Fruit fly (Drosophila melanogaster) whole organism, embryonic: Measurements from ENCODE around the gene mAChR-B.

Source experiments
- Atf3 ChIP-seq: fragments of 200-800 bp; sonication (Bioruptor generic); optimal IDR thresholded peaks from 3 replicates; lab custom pipeline; 2016; ENCODE audit warnings: missing biosample characterization, missing genetic modification characterization
- CG11696 ChIP-seq: fragments of 200-800 bp; sonication (Bioruptor generic); IDR thresholded peaks from 2 replicates; pipeline ENCODE4 v1.3.6; 2022; ENCODE audit warnings: missing biosample characterization, missing genetic modification characterization
- CG1233 ChIP-seq: fragments of 200-800 bp; sonication (Bioruptor generic); optimal IDR thresholded peaks from 4 replicates; lab custom pipeline; 2018; ENCODE audit warnings: missing biosample characterization, mild to moderate bottlenecking, missing genetic modification characterization
- CG12391 ChIP-seq: fragments of 200-800 bp; sonication (Bioruptor generic); optimal IDR thresholded peaks from 3 replicates; lab custom pipeline; 2018; ENCODE audit warnings: missing biosample characterization, mild to moderate bottlenecking, missing genetic modification characterization, moderate library complexity
- CG13123 ChIP-seq: fragments of 200-800 bp; sonication (Bioruptor generic); optimal IDR thresholded peaks from 2 replicates; lab custom pipeline; 2016; ENCODE audit warnings: missing biosample characterization, missing genetic modification characterization
- CG15269 ChIP-seq: fragments of 200-800 bp; sonication (Bioruptor generic); optimal IDR thresholded peaks from 2 replicates; lab custom pipeline; 2018; ENCODE audit warnings: missing biosample characterization, mild to moderate bottlenecking, missing genetic modification characterization, moderate library complexity
- CG16779 ChIP-seq: fragments of 200-800 bp; sonication (Bioruptor generic); IDR thresholded peaks from 2 replicates; pipeline ENCODE4 v1.3.6; 2022; ENCODE audit warnings: missing biosample characterization, missing genetic modification characterization
- CG16863 ChIP-seq: fragments of 200-800 bp; sonication (Bioruptor generic); optimal IDR thresholded peaks from 3 replicates; lab custom pipeline; 2016; ENCODE audit warnings: missing biosample characterization, missing genetic modification characterization
- CG17186 ChIP-seq: fragments of 200-800 bp; sonication (Bioruptor generic); optimal IDR thresholded peaks from 3 replicates; lab custom pipeline; 2017; ENCODE audit warnings: missing biosample characterization, missing genetic modification reagents, missing genetic modification characterization
- CG17361 ChIP-seq: fragments of 200-800 bp; sonication (Bioruptor generic); IDR thresholded peaks from 3 replicates; pipeline ENCODE4 v1.3.6; 2022; ENCODE audit warnings: missing biosample characterization, missing genetic modification characterization
- CG18619 ChIP-seq: fragments of 200-800 bp; sonication (Bioruptor generic); optimal IDR thresholded peaks from 3 replicates; lab custom pipeline; 2017; ENCODE audit warnings: missing biosample characterization, mild to moderate bottlenecking, missing genetic modification characterization
- CG5245 ChIP-seq: fragments of 200-800 bp; sonication (Bioruptor generic); optimal IDR thresholded peaks from 3 replicates; lab custom pipeline; 2016; ENCODE audit warnings: missing biosample characterization, missing genetic modification characterization
- CG6654 ChIP-seq: fragments of 200-800 bp; sonication (Bioruptor generic); optimal IDR thresholded peaks from 2 replicates; lab custom pipeline; 2017; ENCODE audit warnings: missing biosample characterization, mild to moderate bottlenecking, missing genetic modification characterization
- CG6765 ChIP-seq: fragments of 200-800 bp; sonication (Bioruptor generic); optimal IDR thresholded peaks from 3 replicates; lab custom pipeline; 2017; ENCODE audit warnings: missing biosample characterization, mild to moderate bottlenecking, missing genetic modification characterization
- CG7271 ChIP-seq: fragments of 200-800 bp; sonication (Bioruptor generic); optimal IDR thresholded peaks from 2 replicates; lab custom pipeline; 2018; ENCODE audit warnings: missing biosample characterization, mild to moderate bottlenecking, missing genetic modification characterization, moderate library complexity
- CG7556 ChIP-seq: fragments of 200-800 bp; sonication (Bioruptor generic); optimal IDR thresholded peaks from 2 replicates; lab custom pipeline; 2017; ENCODE audit warnings: missing biosample characterization, mild to moderate bottlenecking, missing genetic modification characterization
- CG7786 ChIP-seq: fragments of 200-800 bp; sonication (Bioruptor generic); optimal IDR thresholded peaks from 2 replicates; lab custom pipeline; 2016; ENCODE audit warnings: missing biosample characterization, missing genetic modification characterization
- CG8924 ChIP-seq: fragments of 200-800 bp; optimal IDR thresholded peaks from 3 replicates; lab custom pipeline; 2019; ENCODE audit warnings: missing biosample characterization, mild to moderate bottlenecking, missing genetic modification characterization, moderate library complexity
- CG9797 ChIP-seq: fragments of 200-800 bp; sonication (Bioruptor generic); optimal IDR thresholded peaks from 3 replicates; lab custom pipeline; 2018; ENCODE audit warnings: missing biosample characterization, mild to moderate bottlenecking, missing genetic modification characterization
- D ChIP-seq, 2 experiments: fragments of 200-800 bp in 1 of 2; fragments of >200 bp in 1 of 2; sonication (Bioruptor generic) in 1 of 2; optimal IDR thresholded peaks; 2 replicates in 1 of 2; 3 replicates in 1 of 2; lab custom pipeline; 2017; ENCODE audit warnings: mild to moderate bottlenecking in 1 of 2, missing biosample characterization in 1 of 2, missing genetic modification characterization in 1 of 2, missing genetic modification reagents in 1 of 2
- Dek ChIP-seq: fragments of 200-800 bp; sonication (Bioruptor generic); optimal IDR thresholded peaks from 3 replicates; lab custom pipeline; 2019; ENCODE audit warnings: missing biosample characterization, mild to moderate bottlenecking, missing genetic modification characterization, moderate library complexity
- Doc3 ChIP-seq: fragments of 200-800 bp; sonication (Bioruptor generic); IDR thresholded peaks from 3 replicates; pipeline ENCODE4 v1.3.6; 2022; ENCODE audit warnings: missing biosample characterization, missing genetic modification characterization; ENCODE audit not compliant: partially characterized antibody
- Dp ChIP-seq: fragments of 200-800 bp; sonication (Bioruptor generic); optimal IDR thresholded peaks from 2 replicates; lab custom pipeline; 2018; ENCODE audit warnings: missing biosample characterization, mild to moderate bottlenecking, missing genetic modification characterization, moderate library complexity
- Elba2 ChIP-seq: fragments of 200-800 bp; sonication (Bioruptor generic); optimal IDR thresholded peaks from 3 replicates; lab custom pipeline; 2016; ENCODE audit warnings: missing biosample characterization, missing genetic modification characterization
- MTF-1 ChIP-seq: fragments of 200-800 bp; sonication (Bioruptor generic); optimal IDR thresholded peaks from 2 replicates; lab custom pipeline; 2018; ENCODE audit warnings: missing biosample characterization, mild to moderate bottlenecking, missing genetic modification characterization, borderline replicate concordance
- Myb ChIP-seq: fragments of 200-800 bp; sonication (Bioruptor generic); optimal IDR thresholded peaks from 2 replicates; lab custom pipeline; 2016; ENCODE audit warnings: missing biosample characterization, missing genetic modification characterization
- NC2α ChIP-seq: fragments of 200-800 bp; sonication (Bioruptor generic); optimal IDR thresholded peaks from 2 replicates; lab custom pipeline; 2016; ENCODE audit warnings: missing biosample characterization, missing genetic modification characterization
- NC2β ChIP-seq: fragments of 200-800 bp; sonication (Bioruptor generic); optimal IDR thresholded peaks from 2 replicates; lab custom pipeline; 2016; ENCODE audit warnings: missing biosample characterization, missing genetic modification characterization
- ab ChIP-seq: fragments of 200-800 bp; sonication (Bioruptor generic); optimal IDR thresholded peaks from 2 replicates; lab custom pipeline; 2016; ENCODE audit warnings: missing biosample characterization, missing genetic modification characterization
- ap ChIP-seq: fragments of 200-800 bp; sonication (Bioruptor generic); IDR thresholded peaks from 2 replicates; pipeline ENCODE4 v1.3.6; 2022; ENCODE audit warnings: missing biosample characterization, missing genetic modification characterization
- bcd ChIP-seq: fragments of 200-800 bp; sonication (Bioruptor generic); optimal IDR thresholded peaks from 2 replicates; lab custom pipeline; 2017; ENCODE audit warnings: missing biosample characterization, mild to moderate bottlenecking, missing genetic modification characterization
- br ChIP-seq: fragments of >200 bp; optimal IDR thresholded peaks from 2 replicates; lab custom pipeline; 2017
- crc ChIP-seq: fragments of 200-800 bp; sonication (Bioruptor generic); optimal IDR thresholded peaks from 2 replicates; lab custom pipeline; 2016; ENCODE audit warnings: missing biosample characterization, missing genetic modification characterization
- emc ChIP-seq: fragments of 200-800 bp; sonication (Bioruptor generic); optimal IDR thresholded peaks from 2 replicates; lab custom pipeline; 2016; ENCODE audit warnings: missing biosample characterization, missing genetic modification characterization
- exex ChIP-seq: fragments of 200-800 bp; sonication (Bioruptor generic); optimal IDR thresholded peaks from 4 replicates; lab custom pipeline; 2018; ENCODE audit warnings: missing biosample characterization, mild to moderate bottlenecking, missing genetic modification characterization, moderate library complexity
- gsb-n ChIP-seq: fragments of 200-800 bp; sonication (Bioruptor generic); optimal IDR thresholded peaks from 3 replicates; lab custom pipeline; 2018; ENCODE audit warnings: missing biosample characterization, mild to moderate bottlenecking, missing genetic modification characterization
- hb ChIP-seq: fragments of 200-800 bp; sonication (Bioruptor generic); IDR thresholded peaks from 3 replicates; pipeline ENCODE4 v1.3.6; 2022; ENCODE audit warnings: missing biosample characterization, missing genetic modification characterization; ENCODE audit not compliant: partially characterized antibody
- kni ChIP-seq: fragments of 200-800 bp; sonication (Bioruptor generic); optimal IDR thresholded peaks from 3 replicates; lab custom pipeline; 2017; ENCODE audit warnings: mild to moderate bottlenecking, missing biosample characterization, missing genetic modification reagents, missing genetic modification characterization
- lmd ChIP-seq: fragments of 200-800 bp; sonication (Bioruptor generic); IDR thresholded peaks from 2 replicates; pipeline ENCODE4 v1.3.6; 2022; ENCODE audit warnings: missing biosample characterization, missing genetic modification characterization
- prd ChIP-seq, 3 experiments: fragments of >200 bp in 2 of 3; fragments of 200-800 bp in 1 of 3; sonication (Bioruptor generic) in 1 of 3; optimal IDR thresholded peaks in 2 of 3; IDR thresholded peaks in 1 of 3; 2 replicates in 2 of 3; 3 replicates in 1 of 3; pipeline versions ENCODE4 v1.3.6 to Lab custom; 2017 to 2022; ENCODE audit warnings: missing biosample characterization in 1 of 3, missing genetic modification characterization in 1 of 3
- sc ChIP-seq, 3 experiments: fragments of >200 bp in 2 of 3; fragments of 200-800 bp in 1 of 3; sonication (Bioruptor generic) in 1 of 3; optimal IDR thresholded peaks; 2 replicates in 2 of 3; 3 replicates in 1 of 3; lab custom pipeline; 2017; ENCODE audit warnings: mild to moderate bottlenecking in 1 of 3, missing biosample characterization in 1 of 3, missing genetic modification characterization in 1 of 3, missing genetic modification reagents in 1 of 3
- sima ChIP-seq: fragments of 200-800 bp; sonication (Bioruptor generic); optimal IDR thresholded peaks from 2 replicates; lab custom pipeline; 2016; ENCODE audit warnings: missing biosample characterization, missing genetic modification characterization
- slbo ChIP-seq: fragments of 200-800 bp; sonication (Bioruptor generic); IDR thresholded peaks from 2 replicates; pipeline ENCODE4 v1.3.6; 2022; ENCODE audit warnings: missing biosample characterization, missing genetic modification characterization
- ssp ChIP-seq: fragments of 200-800 bp; sonication (Bioruptor generic); IDR thresholded peaks from 2 replicates; pipeline ENCODE4 v1.3.6; 2022; ENCODE audit warnings: missing biosample characterization, missing genetic modification characterization
- sug ChIP-seq: fragments of 200-800 bp; optimal IDR thresholded peaks from 2 replicates; lab custom pipeline; 2019; ENCODE audit warnings: missing biosample characterization, mild to moderate bottlenecking, missing genetic modification characterization, moderate library complexity
- tio ChIP-seq: fragments of 200-800 bp; sonication (Bioruptor generic); optimal IDR thresholded peaks from 2 replicates; lab custom pipeline; 2017; ENCODE audit warnings: missing biosample characterization, missing genetic modification characterization, inconsistent platforms
- trh ChIP-seq: fragments of 200-800 bp; sonication (Bioruptor generic); optimal IDR thresholded peaks from 2 replicates; lab custom pipeline; 2016; ENCODE audit warnings: missing biosample characterization, missing genetic modification characterization
- unpg ChIP-seq: fragments of 200-800 bp; sonication (Bioruptor generic); optimal IDR thresholded peaks from 3 replicates; lab custom pipeline; 2018; ENCODE audit warnings: missing biosample characterization, mild to moderate bottlenecking, missing genetic modification characterization, moderate library complexity
- zen2 ChIP-seq: fragments of 200-800 bp; sonication (Bioruptor generic); IDR thresholded peaks from 3 replicates; pipeline ENCODE4 v1.3.6; 2022; ENCODE audit warnings: missing biosample characterization, missing genetic modification characterization; ENCODE audit not compliant: partially characterized antibody

Gene mAChR-B

dm6 chr3R:8032923-8033478, 26.1 kb upstream of the mAChR-B start, which contains the start of the genes CG11035 and unc-45 (continued):
- no peak for TF ChIP-seq exex
- TF ChIP-seq CG6654, result no peak
- no peak for TF ChIP-seq CG17186 (GFP tag; lab: Kevin White, UChicago)
- no peak for TF ChIP-seq prd (optimal IDR thresholded peaks at IDR 0.05; lab: Kevin White, UChicago)
- peak; percentile 64; the same call in 2 of the 3 replicates for TF ChIP-seq prd (GFP tag; IDR thresholded peaks at IDR 0.05; lab: Robert Waterston, UW)
- peak; percentile 66 for TF ChIP-seq CG17361 (GFP tag; lab: Robert Waterston, UW)
- peak; percentile 22 for TF ChIP-seq CG15269 (tag; lab: Kevin White, UChicago)
- TF ChIP-seq Dek (tag; lab: Kevin White, UChicago), result peak; percentile 22
- TF ChIP-seq MTF-1 (GFP tag; lab: Kevin White, UChicago), result no peak
- peak; percentile 7 for TF ChIP-seq CG7556
- TF ChIP-seq hb (GFP tag; lab: Robert Waterston, UW), result no peak; the same call in 2 of the 3 replicates
- TF ChIP-seq sima (GFP tag; lab: Kevin White, UChicago), result no peak
- no peak for TF ChIP-seq CG7271 (tag; lab: Kevin White, UChicago)
- no peak for TF ChIP-seq ap (GFP tag; lab: Robert Waterston, UW)
- TF ChIP-seq tio (GFP tag; lab: Kevin White, UChicago), result no peak
- no peak; the same call in 2 of the 3 replicates for TF ChIP-seq zen2 (GFP tag; lab: Robert Waterston, UW)
- TF ChIP-seq NC2β (GFP tag; lab: Kevin White, UChicago), result peak; percentile 11
- TF ChIP-seq CG5245 (GFP tag; lab: Kevin White, UChicago), result no peak
- TF ChIP-seq Dp (GFP tag; lab: Kevin White, UChicago), result peak; percentile 27
- TF ChIP-seq CG8924 (tag; lab: Kevin White, UChicago), result peak; percentile 18
- TF ChIP-seq sc (optimal IDR thresholded peaks at IDR 0.05; lab: Kevin White, UChicago), result no peak
- TF ChIP-seq sc (GFP tag; optimal IDR thresholded peaks at IDR 0.05; lab: Kevin White, UChicago), result no peak
- TF ChIP-seq br, result no peak
- TF ChIP-seq slbo, result no peak; the same call in 1 of the 2 replicates
- TF ChIP-seq NC2α, result no peak
- no peak for TF ChIP-seq D (optimal IDR thresholded peaks at IDR 0.05; lab: Kevin White, UChicago)
- TF ChIP-seq D (GFP tag; optimal IDR thresholded peaks at IDR 0.05; lab: Kevin White, UChicago), result no peak
- TF ChIP-seq Myb (GFP tag; lab: Kevin White, UChicago), result no peak
- TF ChIP-seq Doc3 (GFP tag; lab: Robert Waterston, UW), result peak; percentile 68
- TF ChIP-seq CG16863 (GFP tag; lab: Kevin White, UChicago), result no peak
- TF ChIP-seq kni (GFP tag; lab: Kevin White, UChicago), result peak; percentile 64
- TF ChIP-seq CG16779 (GFP tag; lab: Robert Waterston, UW), result no peak
- no peak for TF ChIP-seq CG7786
- no peak for TF ChIP-seq Elba2 (GFP tag; lab: Kevin White, UChicago)
- TF ChIP-seq CG6765 (GFP tag; lab: Kevin White, UChicago), result no peak
- peak; percentile 15 for TF ChIP-seq CG1233 (GFP tag; lab: Kevin White, UChicago)
- no peak for TF ChIP-seq emc (GFP tag; lab: Kevin White, UChicago)
- no peak for TF ChIP-seq CG13123 (GFP tag; lab: Kevin White, UChicago)
- no peak for TF ChIP-seq ab (GFP tag; lab: Kevin White, UChicago)
- TF ChIP-seq unpg, result peak; percentile 27
- no peak for TF ChIP-seq trh (GFP tag; lab: Kevin White, UChicago)
- TF ChIP-seq CG11696 (GFP tag; lab: Robert Waterston, UW), result no peak
- TF ChIP-seq ssp (GFP tag; lab: Robert Waterston, UW), result no peak
- TF ChIP-seq bcd, result peak; percentile 25
- no peak for TF ChIP-seq gsb-n (tag; lab: Kevin White, UChicago)
- TF ChIP-seq lmd, result peak; percentile 15; the same call in 1 of the 2 replicates
- TF ChIP-seq CG12391, result peak; percentile 70
- TF ChIP-seq CG9797 (GFP tag; lab: Kevin White, UChicago), result no peak
- no peak for TF ChIP-seq CG18619
- peak; percentile 16 for TF ChIP-seq crc (GFP tag; lab: Kevin White, UChicago)
- peak; percentile 62 for TF ChIP-seq sug
- no peak for TF ChIP-seq Atf3 (GFP tag; lab: Kevin White, UChicago)
